Worm (Caenorhabditis elegans) whole organism, L3 larva: ENCODE results near the gene atf-2.
A peak's percentile ranks its signal among the peaks of the same experiment; 100 is the strongest.

ENCODE experiments used
- R02D3.7 ChIP-seq: fragments of 150-350 bp; optimal IDR thresholded peaks from 2 replicates; lab custom pipeline; 2014; ENCODE audit warnings: missing biosample characterization, missing genetic modification characterization
- aly-2 ChIP-seq: fragments of 150-350 bp; optimal IDR thresholded peaks from 2 replicates; lab custom pipeline; 2014; ENCODE audit warnings: missing biosample characterization, missing genetic modification characterization
- ama-1 ChIP-seq: fragments of 150-350 bp; optimal IDR thresholded peaks from 2 replicates; lab custom pipeline; 2018
- ceh-16 ChIP-seq: sonication (generic microtip); optimal IDR thresholded peaks from 2 replicates; lab custom pipeline; 2017; ENCODE audit warnings: missing biosample characterization, missing genetic modification characterization
- ceh-82 ChIP-seq: fragments of 150-350 bp; optimal IDR thresholded peaks from 2 replicates; lab custom pipeline; 2014; ENCODE audit warnings: missing biosample characterization, missing genetic modification characterization
- daf-12 ChIP-seq: fragments of 150-350 bp; optimal IDR thresholded peaks from 2 replicates; lab custom pipeline; 2014; ENCODE audit warnings: missing biosample characterization, missing genetic modification reagents, missing genetic modification characterization
- egl-27 ChIP-seq: sonication (generic microtip); optimal IDR thresholded peaks from 4 replicates; lab custom pipeline; 2017; ENCODE audit warnings: missing biosample characterization, missing genetic modification reagents, missing genetic modification characterization
- egl-5 ChIP-seq: fragments of 150-350 bp; optimal IDR thresholded peaks from 2 replicates; lab custom pipeline; 2017; ENCODE audit warnings: missing biosample characterization, missing genetic modification reagents, missing genetic modification characterization, inconsistent platforms
- elt-1 ChIP-seq: fragments of 150-350 bp; optimal IDR thresholded peaks from 2 replicates; lab custom pipeline; 2014; ENCODE audit warnings: missing biosample characterization, missing genetic modification characterization
- elt-2 ChIP-seq: sonication (generic microtip); optimal IDR thresholded peaks from 2 replicates; lab custom pipeline; 2016; ENCODE audit warnings: missing genetic modification reagents, mild to moderate bottlenecking, missing genetic modification characterization, missing compliant biosample characterization
- eor-1 ChIP-seq, 2 experiments: fragments of 150-350 bp; optimal IDR thresholded peaks; 2 replicates each; lab custom pipeline; 2014 to 2018; ENCODE audit warnings: missing biosample characterization in 2 of 2, missing genetic modification characterization in 2 of 2
- fkh-2 ChIP-seq: fragments of 150-350 bp; optimal IDR thresholded peaks from 2 replicates; lab custom pipeline; 2014; ENCODE audit warnings: missing biosample characterization, missing genetic modification reagents, missing genetic modification characterization
- jun-1 ChIP-seq: fragments of 150-350 bp; optimal IDR thresholded peaks from 2 replicates; lab custom pipeline; 2014; ENCODE audit warnings: missing biosample characterization, missing genetic modification reagents, missing genetic modification characterization
- lsy-12 ChIP-seq: sonication (generic microtip); optimal IDR thresholded peaks from 2 replicates; lab custom pipeline; 2016; ENCODE audit warnings: mild to moderate bottlenecking, missing genetic modification characterization, missing compliant biosample characterization
- mdl-1 ChIP-seq: fragments of 150-350 bp; optimal IDR thresholded peaks from 2 replicates; lab custom pipeline; 2014; ENCODE audit warnings: missing biosample characterization, missing genetic modification characterization
- mml-1 ChIP-seq: fragments of 150-350 bp; sonication (generic microtip); optimal IDR thresholded peaks from 3 replicates; lab custom pipeline; 2014; ENCODE audit warnings: missing biosample characterization, missing genetic modification characterization
- nfya-1 ChIP-seq: sonication (generic microtip); optimal IDR thresholded peaks from 2 replicates; lab custom pipeline; 2017; ENCODE audit warnings: missing genetic modification characterization, mild to moderate bottlenecking, missing compliant biosample characterization, antibody characterized with exemption, moderate library complexity; ENCODE audit not compliant: insufficient read depth
- nhr-11 ChIP-seq: fragments of 150-350 bp; optimal IDR thresholded peaks from 2 replicates; lab custom pipeline; 2014; ENCODE audit warnings: missing biosample characterization, missing genetic modification characterization
- nhr-12 ChIP-seq: fragments of 150-350 bp; optimal IDR thresholded peaks from 2 replicates; lab custom pipeline; 2014; ENCODE audit warnings: missing biosample characterization, missing genetic modification characterization
- nhr-23 ChIP-seq: fragments of 150-350 bp; optimal IDR thresholded peaks from 2 replicates; lab custom pipeline; 2014; ENCODE audit warnings: missing biosample characterization, missing genetic modification reagents, missing genetic modification characterization
- nhr-25 ChIP-seq: sonication (generic microtip); optimal IDR thresholded peaks from 2 replicates; lab custom pipeline; 2017; ENCODE audit warnings: missing biosample characterization, missing genetic modification characterization
- nhr-28 ChIP-seq: fragments of 150-350 bp; optimal IDR thresholded peaks from 2 replicates; lab custom pipeline; 2014; ENCODE audit warnings: missing biosample characterization, missing genetic modification characterization
- nhr-43 ChIP-seq: sonication (generic microtip); optimal IDR thresholded peaks from 2 replicates; lab custom pipeline; 2016; ENCODE audit warnings: mild to moderate bottlenecking, missing genetic modification characterization, missing compliant biosample characterization; ENCODE audit not compliant: poor library complexity, severe bottlenecking
- nhr-76 ChIP-seq: fragments of 150-350 bp; sonication (generic microtip); optimal IDR thresholded peaks from 5 replicates; lab custom pipeline; 2014; ENCODE audit warnings: missing biosample characterization, missing genetic modification characterization
- nhr-77 ChIP-seq: fragments of 150-350 bp; optimal IDR thresholded peaks from 2 replicates; lab custom pipeline; 2014; ENCODE audit warnings: missing biosample characterization, missing genetic modification characterization
- pha-4 ChIP-seq: fragments of 150-350 bp; optimal IDR thresholded peaks from 2 replicates; lab custom pipeline; 2014; ENCODE audit warnings: missing biosample characterization, missing genetic modification reagents, missing genetic modification characterization
- skn-1 ChIP-seq: fragments of 150-350 bp; optimal IDR thresholded peaks from 2 replicates; lab custom pipeline; 2014; ENCODE audit warnings: missing biosample characterization, missing genetic modification characterization
- snpc-4 ChIP-seq: fragments of 150-350 bp; optimal IDR thresholded peaks from 2 replicates; lab custom pipeline; 2014; ENCODE audit warnings: missing biosample characterization, missing genetic modification characterization
- tbx-2 ChIP-seq: sonication (generic microtip); optimal IDR thresholded peaks from 2 replicates; lab custom pipeline; 2016; ENCODE audit warnings: mild to moderate bottlenecking, missing genetic modification characterization, missing compliant biosample characterization
- unc-39 ChIP-seq: sonication (generic microtip); optimal IDR thresholded peaks from 4 replicates; lab custom pipeline; 2017; ENCODE audit warnings: missing biosample characterization, missing genetic modification characterization
- zag-1 ChIP-seq: fragments of 150-350 bp; optimal IDR thresholded peaks from 2 replicates; lab custom pipeline; 2014; ENCODE audit warnings: missing biosample characterization, missing genetic modification characterization
- ztf-11 ChIP-seq: fragments of 150-350 bp; optimal IDR thresholded peaks from 2 replicates; lab custom pipeline; 2014; ENCODE audit warnings: missing biosample characterization, missing genetic modification characterization
- ztf-4 ChIP-seq: fragments of 150-350 bp; optimal IDR thresholded peaks from 2 replicates; lab custom pipeline; 2014; ENCODE audit warnings: missing biosample characterization, missing genetic modification characterization

atf-2 gene

ce11 chrII:8788752-8789151, 37.0 kb downstream of the atf-2 start:
- TF ChIP-seq jun-1 (no peak), lsy-12 (tag; lab: Kevin White, UChicago) (peak; percentile 21)

- TF ChIP-seq ceh-16 (tag; lab: Kevin White, UChicago) (no peak), ztf-4 (tag; lab: Kevin White, UChicago) (peak; percentile 71), lsy-12 (tag; lab: Kevin White, UChicago) (peak; percentile 70), nhr-77 (tag; lab: Kevin White, UChicago) (peak; percentile 17), egl-5 (tag; lab: Kevin White, UChicago) (no peak), egl-27 (no peak), nfya-1 (tag; lab: Kevin White, UChicago) (no peak), nhr-23 (tag; lab: Kevin White, UChicago) (peak; percentile 17), ama-1 (lab: Kevin White, UChicago) (peak; percentile 94), skn-1 (tag; lab: Kevin White, UChicago) (no peak), tbx-2 (tag; lab: Kevin White, UChicago) (peak; percentile 52), elt-2 (peak; percentile 48), elt-1 (tag; lab: Kevin White, UChicago) (peak; percentile 2), fkh-2 (tag; lab: Kevin White, UChicago) (no peak), nhr-43 (tag; lab: Kevin White, UChicago) (peak; percentile 87), pha-4 (peak; percentile 30), nhr-25 (tag; lab: Kevin White, UChicago) (peak; percentile 58)
Measured at ce11 chrII:8789828-8790558, 38.2 kb downstream of the atf-2 start, which contains the start of gene F07H5.13. TSS of gene F07H5.13 (plus strand) at chrII:8790557.

- TF ChIP-seq ztf-11 (no peak), elt-2 (no peak), ceh-16 (tag; lab: Kevin White, UChicago) (no peak), mdl-1 (tag; lab: Kevin White, UChicago) (no peak), nhr-28 (tag; lab: Kevin White, UChicago) (no peak), ztf-4 (tag; lab: Kevin White, UChicago) (no peak), mml-1 (no peak), nhr-12 (tag; lab: Kevin White, UChicago) (no peak), skn-1 (tag; lab: Kevin White, UChicago) (no peak), eor-1 (tag; optimal IDR thresholded peaks at IDR 0.05; lab: Kevin White, UChicago) (no peak), aly-2 (no peak), nhr-43 (tag; lab: Kevin White, UChicago) (no peak), elt-1 (tag; lab: Kevin White, UChicago) (no peak), nhr-23 (tag; lab: Kevin White, UChicago) (no peak), zag-1 (tag; lab: Kevin White, UChicago) (no peak), unc-39 (tag; lab: Kevin White, UChicago) (no peak), nhr-25 (tag; lab: Kevin White, UChicago) (no peak), R02D3.7 (tag; lab: Kevin White, UChicago) (no peak), ceh-82 (tag; lab: Kevin White, UChicago) (no peak)
- TF ChIP-seq, all 47 proteins: peak for 0
Measured at ce11 chrII:8792640-8793039, 40.9 kb downstream of the atf-2 start, which contains the start of gene idpa-2. TSS of gene idpa-2 (minus strand) at chrII:8792740.

- TF ChIP-seq ama-1 (lab: Kevin White, UChicago) (no peak), nhr-43 (tag; lab: Kevin White, UChicago) (no peak), snpc-4 (tag; lab: Kevin White, UChicago) (no peak), daf-12 (tag; lab: Kevin White, UChicago) (no peak), nhr-11 (tag; lab: Kevin White, UChicago) (no peak), zag-1 (tag; lab: Kevin White, UChicago) (no peak), nhr-76 (tag; lab: Kevin White, UChicago) (no peak)
Measured at ce11 chrII:8794072-8794471, 42.3 kb downstream of the atf-2 start, which contains the start of gene F07H5.7. TSS of gene F07H5.7 (minus strand) at chrII:8794172.
